Worm (Caenorhabditis elegans) whole organism, L1 larva: Measurements from ENCODE around the gene T07E3.3.

Experiments
- C04F5.9 ChIP-seq: sonication (generic microtip); optimal IDR thresholded peaks from 2 replicates; lab custom pipeline; 2016; ENCODE audit warnings: missing genetic modification characterization, missing compliant biosample characterization
- C34B4.2 ChIP-seq: sonication (generic microtip); optimal IDR thresholded peaks from 2 replicates; lab custom pipeline; 2017; ENCODE audit warnings: mild to moderate bottlenecking, missing genetic modification characterization, missing compliant biosample characterization
- F16B12.6 ChIP-seq: fragments of 150-350 bp; optimal IDR thresholded peaks from 2 replicates; lab custom pipeline; 2014; ENCODE audit warnings: missing biosample characterization, missing genetic modification characterization
- Y116A8C.19 ChIP-seq: sonication (generic microtip); optimal IDR thresholded peaks from 2 replicates; lab custom pipeline; 2016; ENCODE audit warnings: missing compliant biosample characterization, missing genetic modification characterization, borderline replicate concordance
- aha-1 ChIP-seq: fragments of 150-350 bp; optimal IDR thresholded peaks from 2 replicates; lab custom pipeline; 2014; ENCODE audit warnings: missing biosample characterization, missing genetic modification characterization
- alr-1 ChIP-seq: fragments of 200-800 bp; sonication (Bioruptor generic); optimal IDR thresholded peaks from 2 replicates; lab custom pipeline; 2018; ENCODE audit warnings: borderline replicate concordance, mild to moderate bottlenecking, missing genetic modification characterization, missing compliant biosample characterization
- ama-1 ChIP-seq: fragments of 150-350 bp; optimal IDR thresholded peaks from 2 replicates; lab custom pipeline; 2014
- ceh-8 ChIP-seq: fragments of 200-800 bp; sonication (Bioruptor generic); optimal IDR thresholded peaks from 2 replicates; lab custom pipeline; 2018; ENCODE audit warnings: mild to moderate bottlenecking, missing genetic modification characterization, moderate library complexity, missing compliant biosample characterization
- ceh-82 ChIP-seq, 3 experiments: fragments of 150-350 bp in 1 of 3; sonication (generic microtip) in 2 of 3; optimal IDR thresholded peaks; 2 replicates each; lab custom pipeline; 2014 to 2017; ENCODE audit warnings: missing biosample characterization in 3 of 3, missing genetic modification characterization in 3 of 3
- ceh-88 ChIP-seq: fragments of 200-800 bp; sonication (Bioruptor generic); IDR thresholded peaks from 2 replicates; pipeline ENCODE4 v1.3.6; 2022; ENCODE audit warnings: missing genetic modification characterization, missing compliant biosample characterization
- ceh-90 ChIP-seq: sonication (generic microtip); optimal IDR thresholded peaks from 2 replicates; lab custom pipeline; 2016; ENCODE audit warnings: missing genetic modification characterization, missing compliant biosample characterization
- ces-1 ChIP-seq: fragments of 150-350 bp; optimal IDR thresholded peaks from 2 replicates; lab custom pipeline; 2014; ENCODE audit warnings: missing biosample characterization, missing genetic modification reagents, missing genetic modification characterization
- dpl-1 ChIP-seq, 3 experiments: fragments of 150-350 bp in 2 of 3; sonication (generic microtip) in 1 of 3; optimal IDR thresholded peaks; 2 replicates each; lab custom pipeline; 2014 to 2017; ENCODE audit warnings: missing biosample characterization in 3 of 3, missing genetic modification characterization in 3 of 3, missing genetic modification reagents in 3 of 3
- efl-3 ChIP-seq: fragments of 200-800 bp; sonication (Bioruptor generic); optimal IDR thresholded peaks from 2 replicates; lab custom pipeline; 2018; ENCODE audit warnings: mild to moderate bottlenecking, missing genetic modification characterization, missing compliant biosample characterization
- egl-13 ChIP-seq: sonication (generic microtip); optimal IDR thresholded peaks from 2 replicates; lab custom pipeline; 2016; ENCODE audit warnings: missing genotype, missing genetic modification reagents, missing genetic modification characterization, missing compliant biosample characterization
- egl-27 ChIP-seq, 2 experiments: fragments of 150-350 bp in 1 of 2; sonication (generic microtip); optimal IDR thresholded peaks; 3 replicates each; lab custom pipeline; 2017 to 2018; ENCODE audit warnings: missing biosample characterization in 2 of 2, missing genetic modification characterization in 2 of 2, missing genetic modification reagents in 2 of 2
- elt-3 ChIP-seq, 6 experiments: fragments of 150-350 bp in 1 of 6; sonication (generic microtip); optimal IDR thresholded peaks; 2 replicates each; lab custom pipeline; 2017 to 2018; ENCODE audit warnings: missing biosample characterization in 6 of 6, missing genetic modification characterization in 6 of 6, inconsistent platforms in 1 of 6
- fos-1 ChIP-seq: fragments of 150-350 bp; optimal IDR thresholded peaks from 2 replicates; lab custom pipeline; 2014; ENCODE audit warnings: missing biosample characterization, missing genetic modification characterization
- grh-1 ChIP-seq: fragments of 200-800 bp; sonication (Bioruptor generic); IDR thresholded peaks from 2 replicates; pipeline ENCODE4 v1.3.6; 2022; ENCODE audit warnings: missing genetic modification reagents, missing genetic modification characterization, missing compliant biosample characterization
- hlh-17 ChIP-seq: fragments of 200-800 bp; sonication (Bioruptor generic); optimal IDR thresholded peaks from 2 replicates; lab custom pipeline; 2018; ENCODE audit warnings: missing genetic modification characterization, mild to moderate bottlenecking, missing compliant biosample characterization, moderate library complexity, borderline replicate concordance
- hlh-4 ChIP-seq: sonication (generic microtip); optimal IDR thresholded peaks from 2 replicates; lab custom pipeline; 2016; ENCODE audit warnings: mild to moderate bottlenecking, missing genetic modification characterization, missing compliant biosample characterization
- isw-1 ChIP-seq: fragments of 200-800 bp; sonication (Bioruptor generic); IDR thresholded peaks from 2 replicates; pipeline ENCODE4 v1.3.6; 2022; ENCODE audit warnings: missing genetic modification characterization, missing compliant biosample characterization
- lin-14 ChIP-seq: fragments of 200-800 bp; sonication (Bioruptor generic); optimal IDR thresholded peaks from 2 replicates; lab custom pipeline; 2018; ENCODE audit warnings: mild to moderate bottlenecking, missing genetic modification characterization, moderate library complexity, missing compliant biosample characterization
- lin-35 ChIP-seq, 2 experiments: fragments of 150-350 bp; optimal IDR thresholded peaks; 2 replicates each; lab custom pipeline; 2014; ENCODE audit warnings: missing biosample characterization in 2 of 2, missing genetic modification characterization in 2 of 2, missing genetic modification reagents in 2 of 2
- lir-3 ChIP-seq: sonication (generic microtip); optimal IDR thresholded peaks from 2 replicates; lab custom pipeline; 2016; ENCODE audit warnings: mild to moderate bottlenecking, missing genetic modification characterization, moderate library complexity, missing compliant biosample characterization; ENCODE audit not compliant: poor library complexity
- lsy-2 ChIP-seq, 2 experiments: fragments of 150-350 bp; optimal IDR thresholded peaks; 2 replicates each; lab custom pipeline; 2014; ENCODE audit warnings: missing biosample characterization in 2 of 2, missing genetic modification characterization in 2 of 2
- mdl-1 ChIP-seq, 2 experiments: fragments of 150-350 bp; optimal IDR thresholded peaks; 2 replicates each; lab custom pipeline; 2014 to 2017; ENCODE audit warnings: missing biosample characterization in 2 of 2, missing genetic modification characterization in 2 of 2, inconsistent platforms in 1 of 2
- mef-2 ChIP-seq: fragments of 150-350 bp; optimal IDR thresholded peaks from 2 replicates; lab custom pipeline; 2014; ENCODE audit warnings: missing biosample characterization, missing genetic modification characterization
- nhr-11 ChIP-seq: fragments of 150-350 bp; optimal IDR thresholded peaks from 2 replicates; lab custom pipeline; 2014; ENCODE audit warnings: missing biosample characterization, missing genetic modification characterization
- nhr-19 ChIP-seq: fragments of 200-800 bp; sonication (Bioruptor generic); conservative IDR thresholded peaks from 2 replicates; pipeline ENCODE4 v1.3.6; 2022; ENCODE audit warnings: missing genetic modification characterization, missing compliant biosample characterization
- nhr-20 ChIP-seq: sonication (generic microtip); optimal IDR thresholded peaks from 2 replicates; lab custom pipeline; 2016; ENCODE audit warnings: mild to moderate bottlenecking, missing genetic modification characterization, missing compliant biosample characterization
- nhr-76 ChIP-seq: sonication (generic microtip); optimal IDR thresholded peaks from 2 replicates; lab custom pipeline; 2017; ENCODE audit warnings: missing biosample characterization, missing genetic modification characterization
- nhr-84 ChIP-seq: sonication (generic microtip); optimal IDR thresholded peaks from 2 replicates; lab custom pipeline; 2017; ENCODE audit warnings: missing biosample characterization, missing genetic modification characterization
- nhr-85 ChIP-seq: sonication (generic microtip); peaks from one replicate; lab custom pipeline; 2016; ENCODE audit warnings: missing genetic modification characterization, inconsistent platforms, missing compliant biosample characterization
- nhr-90 ChIP-seq: sonication (generic microtip); optimal IDR thresholded peaks from 2 replicates; lab custom pipeline; 2016; ENCODE audit warnings: mild to moderate bottlenecking, missing genetic modification characterization, missing compliant biosample characterization; ENCODE audit not compliant: poor library complexity
- pag-3 ChIP-seq: sonication (generic microtip); optimal IDR thresholded peaks from 2 replicates; lab custom pipeline; 2017; ENCODE audit warnings: missing genetic modification characterization, mild to moderate bottlenecking, missing compliant biosample characterization, antibody characterized with exemption, borderline replicate concordance; ENCODE audit not compliant: insufficient read depth
- pqm-1 ChIP-seq: sonication (generic microtip); optimal IDR thresholded peaks from 3 replicates; lab custom pipeline; 2017; ENCODE audit warnings: missing biosample characterization, missing genetic modification characterization
- skn-1 ChIP-seq: fragments of 150-350 bp; optimal IDR thresholded peaks from 2 replicates; lab custom pipeline; 2014; ENCODE audit warnings: missing biosample characterization, missing genetic modification characterization
- snpc-4 ChIP-seq: fragments of 150-350 bp; optimal IDR thresholded peaks from 2 replicates; lab custom pipeline; 2014; ENCODE audit warnings: missing biosample characterization, missing genetic modification characterization
- sptf-1 ChIP-seq: fragments of 150-350 bp; optimal IDR thresholded peaks from 2 replicates; lab custom pipeline; 2014; ENCODE audit warnings: missing biosample characterization, missing genetic modification characterization
- swsn-7 ChIP-seq: sonication (generic microtip); optimal IDR thresholded peaks from 2 replicates; lab custom pipeline; 2016; ENCODE audit warnings: missing genetic modification characterization, missing compliant biosample characterization
- tbx-2 ChIP-seq: sonication (generic microtip); optimal IDR thresholded peaks from 2 replicates; lab custom pipeline; 2016; ENCODE audit warnings: missing genetic modification characterization, missing compliant biosample characterization
- unc-130 ChIP-seq: fragments of 150-350 bp; optimal IDR thresholded peaks from 2 replicates; lab custom pipeline; 2017; ENCODE audit warnings: missing biosample characterization, missing genetic modification characterization, inconsistent platforms
- unc-30 ChIP-seq: sonication (generic microtip); optimal IDR thresholded peaks from 2 replicates; lab custom pipeline; 2017; ENCODE audit warnings: missing biosample characterization, missing genetic modification characterization
- unc-62 ChIP-seq: fragments of 150-350 bp; optimal IDR thresholded peaks from 2 replicates; lab custom pipeline; 2014; ENCODE audit warnings: missing biosample characterization, missing genetic modification reagents, missing genetic modification characterization
- unc-86 ChIP-seq: sonication (generic microtip); optimal IDR thresholded peaks from 2 replicates; lab custom pipeline; 2016; ENCODE audit warnings: missing genetic modification characterization, missing compliant biosample characterization
- unc-98 ChIP-seq: fragments of 200-800 bp; sonication (Bioruptor generic); IDR thresholded peaks from 2 replicates; pipeline ENCODE4 v1.3.6; 2022; ENCODE audit warnings: missing genetic modification characterization, missing compliant biosample characterization
- vab-15 ChIP-seq: sonication (generic microtip); optimal IDR thresholded peaks from 2 replicates; lab custom pipeline; 2017; ENCODE audit warnings: missing genotype, mild to moderate bottlenecking, missing genetic modification characterization, missing compliant biosample characterization
- zag-1 ChIP-seq: fragments of 150-350 bp; optimal IDR thresholded peaks from 2 replicates; lab custom pipeline; 2014; ENCODE audit warnings: missing biosample characterization, missing genetic modification characterization
- ztf-11 ChIP-seq, 2 experiments: sonication (generic microtip); optimal IDR thresholded peaks; 2 replicates each; lab custom pipeline; 2016 to 2017; ENCODE audit warnings: missing genetic modification characterization in 2 of 2, missing biosample characterization in 1 of 2, missing compliant biosample characterization in 1 of 2
- ztf-4 ChIP-seq: fragments of 150-350 bp; optimal IDR thresholded peaks from 2 replicates; lab custom pipeline; 2014; ENCODE audit warnings: missing biosample characterization, missing genetic modification characterization

T07E3.3 gene

DNA sequence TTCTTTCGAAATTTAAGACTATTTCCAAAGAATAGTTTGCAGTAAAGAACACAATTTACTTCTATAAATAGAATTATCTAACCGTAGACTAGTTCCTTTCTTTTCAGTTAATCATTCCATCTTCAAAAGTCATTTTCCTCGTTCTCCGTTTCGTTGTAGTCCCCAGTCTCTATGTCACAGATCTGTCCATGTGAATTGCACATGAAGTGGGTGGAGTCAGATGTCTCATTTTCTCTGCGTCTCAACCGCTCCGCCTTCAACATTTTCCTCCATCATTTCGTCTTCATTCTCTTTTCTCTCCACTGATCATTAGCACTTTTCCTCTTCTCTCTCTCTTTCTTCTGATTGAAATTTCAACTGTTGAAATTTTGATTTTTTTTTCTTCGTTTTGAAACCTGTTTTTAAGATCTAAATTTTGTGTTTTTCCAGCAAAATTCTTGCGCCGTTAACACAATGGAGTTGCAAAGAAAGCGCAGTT, 6.1 kb upstream of the T07E3.3 start, which contains the start of gene T07E3.4 (continued):
- TF ChIP-seq isw-1 (GFP tag; lab: Robert Waterston, UW) (no peak), pag-3 (tag; lab: Kevin White, UChicago) (no peak), egl-27 (tag; optimal IDR thresholded peaks at IDR 0.05; lab: Kevin White, UChicago) (peak; percentile 10 to 55), mdl-1 (tag; optimal IDR thresholded peaks at IDR 0.05; lab: Kevin White, UChicago) (peak in 1 of 2 experiments; percentile 84), ceh-88 (no peak), ceh-90 (tag; lab: Kevin White, UChicago) (no peak), efl-3 (GFP tag; lab: Kevin White, UChicago) (no peak), dpl-1 (GFP tag; optimal IDR thresholded peaks at IDR 0.05; lab: Kevin White, UChicago) (peak; percentile 47 to 60 (median 59)), egl-13 (no peak), skn-1 (no peak), lir-3 (peak; percentile 72), alr-1 (tag; lab: Kevin White, UChicago) (no peak), lsy-2 (tag; optimal IDR thresholded peaks at IDR 0.05; lab: Kevin White, UChicago) (peak; percentile 82 to 88), aha-1 (no peak), nhr-20 (tag; lab: Kevin White, UChicago) (peak; percentile 96), elt-3 (tag; optimal IDR thresholded peaks at IDR 0.05; lab: Kevin White, UChicago) (peak in 4 of 6 experiments; percentile 20 to 94 (median 68)), tbx-2 (tag; lab: Kevin White, UChicago) (peak; percentile 89), nhr-11 (tag; lab: Kevin White, UChicago) (peak; percentile 68), grh-1 (peak; percentile 83), ama-1 (lab: Kevin White, UChicago) (peak; percentile 44), mef-2 (tag; lab: Kevin White, UChicago) (peak; percentile 59), sptf-1 (tag; lab: Kevin White, UChicago) (no peak), snpc-4 (peak; percentile 23), vab-15 (tag; lab: Kevin White, UChicago) (no peak), ztf-11 (tag; optimal IDR thresholded peaks at IDR 0.05; lab: Kevin White, UChicago) (no peak), unc-62 (GFP tag; lab: Kevin White, UChicago) (no peak), nhr-76 (tag; lab: Kevin White, UChicago) (no peak), ceh-82 (tag; optimal IDR thresholded peaks at IDR 0.05; lab: Kevin White, UChicago) (peak; percentile 9 to 73 (median 72)), zag-1 (tag; lab: Kevin White, UChicago) (no peak), unc-98 (GFP tag; lab: Robert Waterston, UW) (no peak), nhr-19 (peak; percentile 94)

DNA sequence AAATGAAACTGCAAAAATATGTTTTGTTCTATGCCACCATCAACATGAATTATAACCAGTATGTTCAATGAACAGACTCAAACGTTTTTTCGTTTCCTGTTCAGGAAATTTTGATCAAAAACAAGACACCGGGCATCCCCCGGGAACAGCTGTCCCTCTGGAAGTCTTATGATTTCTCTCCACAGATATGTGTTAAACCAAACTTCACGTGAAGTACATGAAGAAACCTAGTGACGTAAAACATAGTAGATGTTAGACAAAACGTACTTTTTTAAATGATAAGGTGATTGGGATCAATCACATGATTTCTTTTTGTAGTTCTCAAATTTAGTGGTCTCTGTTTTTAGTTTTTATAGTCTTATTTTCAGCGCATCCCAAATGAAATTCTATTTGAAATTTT, 5.2 kb upstream of the T07E3.3 start:
- no peak for TF ChIP-seq unc-62 (GFP tag; lab: Kevin White, UChicago)
- no peak for TF ChIP-seq isw-1 (GFP tag; lab: Robert Waterston, UW)
- TF ChIP-seq F16B12.6 (tag; lab: Kevin White, UChicago), result no peak
- no peak for TF ChIP-seq C04F5.9 (tag; lab: Kevin White, UChicago)
- TF ChIP-seq unc-98 (GFP tag; lab: Robert Waterston, UW), result no peak
- no peak for TF ChIP-seq hlh-17 (GFP tag; lab: Kevin White, UChicago)
- no peak for TF ChIP-seq zag-1 (tag; lab: Kevin White, UChicago)
- no peak for TF ChIP-seq pqm-1 (tag; lab: Kevin White, UChicago)
- no peak for TF ChIP-seq unc-30 (tag; lab: Kevin White, UChicago)
- no peak for TF ChIP-seq ceh-8 (GFP tag; lab: Kevin White, UChicago)
- TF ChIP-seq lin-35 (GFP tag; optimal IDR thresholded peaks at IDR 0.05; lab: Kevin White, UChicago), result peak in 1 of 2 experiments; percentile 61
- TF ChIP-seq ceh-90 (tag; lab: Kevin White, UChicago), result no peak
- peak; percentile 56 for TF ChIP-seq unc-130
- TF ChIP-seq Y116A8C.19 (tag; lab: Kevin White, UChicago), result no peak
- TF ChIP-seq ces-1 (GFP tag; lab: Kevin White, UChicago), result no peak
- TF ChIP-seq nhr-84 (tag; lab: Kevin White, UChicago), result no peak
- TF ChIP-seq lin-14 (GFP tag; lab: Kevin White, UChicago), result peak; percentile 82
- no peak for TF ChIP-seq nhr-76 (tag; lab: Kevin White, UChicago)
- TF ChIP-seq C34B4.2 (tag; lab: Kevin White, UChicago), result no peak
- no peak for TF ChIP-seq hlh-4 (tag; lab: Kevin White, UChicago)
- no peak for TF ChIP-seq ama-1 (lab: Kevin White, UChicago)
- TF ChIP-seq fos-1, result peak; percentile 5
- TF ChIP-seq egl-27 (tag; optimal IDR thresholded peaks at IDR 0.05; lab: Kevin White, UChicago), result no peak
- peak; percentile 12 for TF ChIP-seq swsn-7 (tag; lab: Kevin White, UChicago)
- no peak for TF ChIP-seq unc-86 (tag; lab: Kevin White, UChicago)
- peak; percentile 44 for TF ChIP-seq nhr-90
- peak; percentile 85 for TF ChIP-seq nhr-85 (tag; lab: Kevin White, UChicago)
- peak; percentile 40 for TF ChIP-seq ztf-4
- TF ChIP-seq tbx-2 (tag; lab: Kevin White, UChicago), result peak; percentile 58
